Worm (Caenorhabditis elegans) whole organism, L4/young adult: Measurements from ENCODE around the gene fbxa-50.

ENCODE experiments used
- W03F9.2 ChIP-seq: fragments of 150-350 bp; optimal IDR thresholded peaks from 2 replicates; lab custom pipeline; 2014; ENCODE audit warnings: missing biosample characterization, missing genetic modification characterization
- dao-5 ChIP-seq: sonication (generic microtip); optimal IDR thresholded peaks from 2 replicates; lab custom pipeline; 2016; ENCODE audit warnings: missing genotype, missing genetic modification characterization, moderate library complexity, missing compliant biosample characterization
- him-1 ChIP-seq: sonication (generic microtip); optimal IDR thresholded peaks from 2 replicates; lab custom pipeline; 2016; ENCODE audit warnings: missing genotype, missing genetic modification reagents, missing genetic modification characterization, missing compliant biosample characterization

ce11 chrIII:1284584-1285046 is 3.7 kb downstream of the fbxa-50 start, which contains the start of gene fbxa-37:
- no peak for TF ChIP-seq him-1
- no peak for TF ChIP-seq W03F9.2 (tag; lab: Kevin White, UChicago)
- no peak for TF ChIP-seq dao-5 (tag; lab: Kevin White, UChicago)
